Worm (Caenorhabditis elegans): ENCODE results near the gene fipr-5.

The fipr-5 gene

ce11 chrV:10239861-10240260, 18.6 kb upstream of the fipr-5 start, which contains the start of gene fipr-8:
TSS of gene fipr-8 (minus strand) at chrV:10239961.
- TF ChIP-seq sea-2 (GFP tag; IDR thresholded peaks at IDR 0.05) (no peak), F37B4.10 (GFP tag; IDR thresholded peaks at IDR 0.05) (no peak), hsf-1 (GFP tag; IDR thresholded peaks at IDR 0.05) (no peak), F57A8.1 (GFP tag; optimal IDR thresholded peaks at IDR 0.05) (no peak), ztf-3 (GFP tag; optimal IDR thresholded peaks at IDR 0.05) (no peak), F22D6.2 (tag; optimal IDR thresholded peaks at IDR 0.05) (no peak), rec-8 (tag; optimal IDR thresholded peaks at IDR 0.05) (no peak), hrde-1 (tag; optimal IDR thresholded peaks at IDR 0.05; ENCODE audit: borderline replicate concordance) (no peak), madf-10 (tag; optimal IDR thresholded peaks at IDR 0.05) (no peak), F39B2.1 (GFP tag; IDR thresholded peaks at IDR 0.05) (no peak), B0261.1 (tag; optimal IDR thresholded peaks at IDR 0.05) (no peak), K11D2.4 (GFP tag; IDR thresholded peaks at IDR 0.05) (no peak), sdz-38 (tag; optimal IDR thresholded peaks at IDR 0.05) (no peak), K12H6.12 (tag; optimal IDR thresholded peaks at IDR 0.05) (no peak), hlh-26 (GFP tag; conservative IDR thresholded peaks at IDR 0.05) (no peak), lir-1 (GFP tag; conservative IDR thresholded peaks at IDR 0.05) (no peak), gei-17 (GFP tag; optimal IDR thresholded peaks at IDR 0.05) (no peak), madf-3 (GFP tag; IDR thresholded peaks at IDR 0.05) (no peak), mxl-1 (tag; optimal IDR thresholded peaks at IDR 0.05) (no peak)

- TF ChIP-seq hmg-20 (GFP tag; IDR thresholded peaks at IDR 0.05) (no peak), nfya-1 (tag; optimal IDR thresholded peaks at IDR 0.05; ENCODE audit: borderline replicate concordance, insufficient read depth) (no peak), nfya-2 (GFP tag; IDR thresholded peaks at IDR 0.05) (no peak), attf-3 (GFP tag; conservative IDR thresholded peaks at IDR 0.05) (no peak), Y56A3A.18 (GFP tag; IDR thresholded peaks at IDR 0.05) (no peak), Y67H2A.10 (GFP tag; conservative IDR thresholded peaks at IDR 0.05) (no peak; the same call in 1 of the 2 replicates), ZK185.1 (tag; optimal IDR thresholded peaks at IDR 0.05; ENCODE audit: poor library complexity, severe bottlenecking) (no peak), tbx-9 (tag; optimal IDR thresholded peaks at IDR 0.05; ENCODE audit: borderline replicate concordance) (no peak), Y53F4B.3 (GFP tag; IDR thresholded peaks at IDR 0.05) (no peak), ztf-6 (GFP tag; IDR thresholded peaks at IDR 0.05) (no peak), rpc-1 (optimal IDR thresholded peaks at IDR 0.05) (no peak), rpc-1 (tag; optimal IDR thresholded peaks at IDR 0.05) (no peak), xnd-1 (tag; optimal IDR thresholded peaks at IDR 0.05) (peak; percentile 17), bed-2 (GFP tag; IDR thresholded peaks at IDR 0.05) (no peak), zim-3 (tag; optimal IDR thresholded peaks at IDR 0.05) (no peak), attf-5 (GFP tag; optimal IDR thresholded peaks at IDR 0.05) (no peak), egl-18 (GFP tag; IDR thresholded peaks at IDR 0.05) (no peak), K11D2.4 (GFP tag; IDR thresholded peaks at IDR 0.05) (no peak), B0019.2 (GFP tag; conservative IDR thresholded peaks at IDR 0.05) (no peak), ztf-3 (GFP tag; optimal IDR thresholded peaks at IDR 0.05) (no peak), ztf-18 (tag; optimal IDR thresholded peaks at IDR 0.05) (no peak), mel-28 (tag; optimal IDR thresholded peaks at IDR 0.05; ENCODE audit: borderline replicate concordance) (no peak), lin-26 (GFP tag; IDR thresholded peaks at IDR 0.05) (0 out of 2 replicates have a peak, but pooled peaks have one; percentile 7), cebp-1 (GFP tag; IDR thresholded peaks at IDR 0.05) (no peak), cebp-1 (tag; optimal IDR thresholded peaks at IDR 0.05) (no peak), atf-7 (tag; optimal IDR thresholded peaks at IDR 0.05) (no peak), madf-6 (GFP tag; IDR thresholded peaks at IDR 0.05) (peak; percentile 64; the same call in 1 of the 2 replicates), tbp1 (GFP tag; optimal IDR thresholded peaks at IDR 0.05) (no peak), snpc-3.4 (tag; optimal IDR thresholded peaks at IDR 0.05) (no peak), snpc-4 (GFP tag; optimal IDR thresholded peaks at IDR 0.05) (no peak), snpc-4 (tag; optimal IDR thresholded peaks at IDR 0.05) (no peak), hlh-12 (tag; optimal IDR thresholded peaks at IDR 0.05) (no peak)
Measured at ce11 chrV:10238665-10239064, 17.4 kb upstream of the fipr-5 start, which contains the start of gene fubl-1. TSS of gene fubl-1 (minus strand) at chrV:10238866.
